Worm (Caenorhabditis elegans) whole organism, mixed stage, embryonic: ENCODE results near the gene hach-1.
A peak's percentile ranks its signal among the peaks of the same experiment; 100 is the strongest.

Source experiments
- M03D4.4 ChIP-seq: sonication (generic microtip); optimal IDR thresholded peaks from 2 replicates; lab custom pipeline; 2017; ENCODE audit warnings: mild to moderate bottlenecking, missing genetic modification characterization, missing compliant biosample characterization
- blmp-1 ChIP-seq: fragments of 150-350 bp; optimal IDR thresholded peaks from 2 replicates; lab custom pipeline; 2014; ENCODE audit warnings: missing biosample characterization, missing genetic modification characterization
- ceh-43 ChIP-seq: fragments of 200-800 bp; sonication (Bioruptor generic); optimal IDR thresholded peaks from 2 replicates; lab custom pipeline; 2018; ENCODE audit warnings: mild to moderate bottlenecking, missing genetic modification characterization, moderate library complexity, missing compliant biosample characterization
- ceh-83 ChIP-seq: fragments of 200-800 bp; sonication (Bioruptor generic); optimal IDR thresholded peaks from 2 replicates; lab custom pipeline; 2018; ENCODE audit warnings: mild to moderate bottlenecking, missing genetic modification characterization, missing compliant biosample characterization
- ces-1 ChIP-seq: fragments of 150-350 bp; optimal IDR thresholded peaks from 2 replicates; lab custom pipeline; 2014; ENCODE audit warnings: missing biosample characterization, missing genetic modification reagents, missing genetic modification characterization
- cnd-1 ChIP-seq: fragments of 200-800 bp; sonication (Bioruptor generic); optimal IDR thresholded peaks from 2 replicates; lab custom pipeline; 2018; ENCODE audit warnings: mild to moderate bottlenecking, missing genetic modification characterization, missing compliant biosample characterization
- elt-1 ChIP-seq: sonication (generic microtip); optimal IDR thresholded peaks from 2 replicates; lab custom pipeline; 2017; ENCODE audit warnings: missing genetic modification characterization, mild to moderate bottlenecking, missing compliant biosample characterization, antibody characterized with exemption, moderate library complexity, borderline replicate concordance; ENCODE audit not compliant: insufficient read depth
- elt-3 ChIP-seq: fragments of 150-350 bp; optimal IDR thresholded peaks from 2 replicates; lab custom pipeline; 2014; ENCODE audit warnings: missing biosample characterization, missing genetic modification characterization
- flh-1 ChIP-seq: fragments of 200-800 bp; sonication (Bioruptor generic); optimal IDR thresholded peaks from 2 replicates; lab custom pipeline; 2018; ENCODE audit warnings: mild to moderate bottlenecking, missing genetic modification characterization, moderate library complexity, missing compliant biosample characterization
- ham-2 ChIP-seq: fragments of 200-800 bp; sonication (Bioruptor generic); optimal IDR thresholded peaks from 2 replicates; lab custom pipeline; 2018; ENCODE audit warnings: mild to moderate bottlenecking, missing genetic modification characterization, missing compliant biosample characterization
- lin-13 ChIP-seq: fragments of 150-350 bp; optimal IDR thresholded peaks from 2 replicates; lab custom pipeline; 2014; ENCODE audit warnings: missing biosample characterization, missing genetic modification characterization
- lin-32 ChIP-seq: fragments of 200-800 bp; sonication (Bioruptor generic); optimal IDR thresholded peaks from 2 replicates; lab custom pipeline; 2018; ENCODE audit warnings: mild to moderate bottlenecking, missing genetic modification characterization, missing compliant biosample characterization
- mab-5 ChIP-seq: fragments of 150-350 bp; optimal IDR thresholded peaks from 2 replicates; lab custom pipeline; 2014; ENCODE audit warnings: missing biosample characterization, missing genetic modification characterization
- mep-1 ChIP-seq: fragments of 150-350 bp; optimal IDR thresholded peaks from 2 replicates; lab custom pipeline; 2017; ENCODE audit warnings: missing biosample characterization, missing genetic modification reagents, missing genetic modification characterization, inconsistent platforms
- mls-2 ChIP-seq: sonication (generic microtip); optimal IDR thresholded peaks from 2 replicates; lab custom pipeline; 2016; ENCODE audit warnings: mild to moderate bottlenecking, missing genetic modification characterization, moderate library complexity, missing compliant biosample characterization
- nhr-12 ChIP-seq: fragments of 150-350 bp; optimal IDR thresholded peaks from 2 replicates; lab custom pipeline; 2014; ENCODE audit warnings: missing biosample characterization, missing genetic modification characterization
- nhr-2 ChIP-seq: fragments of 150-350 bp; optimal IDR thresholded peaks from 2 replicates; lab custom pipeline; 2014; ENCODE audit warnings: missing biosample characterization, missing genetic modification characterization
- nhr-237 ChIP-seq: fragments of 150-350 bp; optimal IDR thresholded peaks from 2 replicates; lab custom pipeline; 2014; ENCODE audit warnings: missing biosample characterization, missing genetic modification characterization
- sem-2 ChIP-seq: fragments of 200-800 bp; sonication (Bioruptor generic); optimal IDR thresholded peaks from 2 replicates; lab custom pipeline; 2018; ENCODE audit warnings: mild to moderate bottlenecking, missing genetic modification characterization, missing compliant biosample characterization
- snpc-4 ChIP-seq: fragments of 150-350 bp; optimal IDR thresholded peaks from 2 replicates; lab custom pipeline; 2014; ENCODE audit warnings: missing biosample characterization, missing genetic modification characterization
- sptf-1 ChIP-seq: sonication (generic microtip); optimal IDR thresholded peaks from 2 replicates; lab custom pipeline; 2017; ENCODE audit warnings: mild to moderate bottlenecking, missing genetic modification characterization, moderate library complexity, missing compliant biosample characterization
- tbx-8 ChIP-seq: fragments of 200-800 bp; sonication (Bioruptor generic); optimal IDR thresholded peaks from 2 replicates; lab custom pipeline; 2018; ENCODE audit warnings: mild to moderate bottlenecking, missing genetic modification characterization, moderate library complexity, missing compliant biosample characterization
- unc-120 ChIP-seq: sonication (generic microtip); optimal IDR thresholded peaks from 2 replicates; lab custom pipeline; 2017; ENCODE audit warnings: missing genetic modification characterization, missing compliant biosample characterization; ENCODE audit not compliant: poor library complexity, severe bottlenecking
- unc-39 ChIP-seq: fragments of 150-350 bp; optimal IDR thresholded peaks from 2 replicates; lab custom pipeline; 2014; ENCODE audit warnings: missing biosample characterization, missing genetic modification characterization
- zip-8 ChIP-seq: fragments of 150-350 bp; optimal IDR thresholded peaks from 2 replicates; lab custom pipeline; 2014; ENCODE audit warnings: missing biosample characterization, missing genetic modification characterization
- ztf-11 ChIP-seq: fragments of 150-350 bp; optimal IDR thresholded peaks from 2 replicates; lab custom pipeline; 2014; ENCODE audit warnings: missing biosample characterization, missing genetic modification characterization

Gene hach-1

DNA sequence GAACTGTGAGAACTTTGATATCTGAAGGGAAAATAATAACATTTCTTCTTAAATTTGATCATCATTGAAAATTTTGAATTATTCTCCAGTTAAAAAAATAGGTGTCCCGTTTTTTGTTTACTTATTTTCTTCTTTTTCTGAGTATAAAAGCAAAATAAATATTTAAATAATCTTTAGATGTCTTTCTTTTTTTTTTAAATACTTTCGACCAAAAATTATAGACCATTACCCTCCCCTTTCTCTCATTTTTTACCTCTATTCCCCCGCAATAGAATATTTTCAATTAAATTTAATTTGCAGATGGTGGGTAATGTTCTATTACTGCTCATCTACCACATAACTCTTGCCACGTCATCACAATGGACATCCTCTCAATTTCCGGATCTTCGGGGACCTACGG is 18.4 kb downstream of the hach-1 start, which contains the start of gene molo-1:
TSS of gene molo-1 (plus strand) at position 301 of the 400 bp plus-strand sequence.
- TF ChIP-seq M03D4.4 (tag; lab: Kevin White, UChicago): no peak
- TF ChIP-seq lin-13 (tag; lab: Kevin White, UChicago): no peak
- no peak for TF ChIP-seq lin-32
- no peak for TF ChIP-seq mab-5 (tag; lab: Kevin White, UChicago)
- TF ChIP-seq elt-1: no peak
- no peak for TF ChIP-seq elt-3 (tag; lab: Kevin White, UChicago)
- TF ChIP-seq tbx-8 (GFP tag; lab: Kevin White, UChicago): no peak
- no peak for TF ChIP-seq ztf-11 (tag; lab: Kevin White, UChicago)
- no peak for TF ChIP-seq unc-39 (tag; lab: Kevin White, UChicago)
- TF ChIP-seq snpc-4 (tag; lab: Kevin White, UChicago): no peak
- no peak for TF ChIP-seq ces-1 (GFP tag; lab: Kevin White, UChicago)

DNA sequence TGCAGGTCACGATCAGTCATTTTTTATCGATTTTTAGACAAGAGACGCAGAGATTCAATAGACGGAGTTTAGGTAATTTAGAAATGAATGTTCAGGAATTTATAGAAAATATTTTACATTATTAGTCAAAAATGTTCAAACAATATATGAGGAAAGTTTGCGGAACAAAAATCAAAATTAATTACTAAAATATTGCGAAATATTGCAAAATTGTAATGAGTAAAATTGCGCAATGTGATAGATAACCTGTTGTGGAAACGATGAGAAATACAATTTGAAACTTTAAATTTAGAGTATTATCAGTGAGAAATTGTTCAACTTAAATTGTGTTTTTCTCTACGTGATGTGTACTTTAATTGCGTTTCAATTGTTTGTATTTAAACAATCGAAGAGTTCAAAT is 25.8 kb downstream of the hach-1 start, which contains the start of gene F56D2.5:
TSS of gene F56D2.5 (minus strand) at position 371 of the 400 bp plus-strand sequence.
- TF ChIP-seq ceh-43 (GFP tag; lab: Kevin White, UChicago) (no peak), elt-1 (no peak), mls-2 (tag; lab: Kevin White, UChicago) (no peak), M03D4.4 (tag; lab: Kevin White, UChicago) (no peak), unc-120 (tag; lab: Kevin White, UChicago) (no peak), mab-5 (tag; lab: Kevin White, UChicago) (no peak), ztf-11 (tag; lab: Kevin White, UChicago) (no peak), elt-3 (tag; lab: Kevin White, UChicago) (no peak), unc-39 (tag; lab: Kevin White, UChicago) (no peak), ceh-83 (GFP tag; lab: Kevin White, UChicago) (no peak), nhr-2 (tag; lab: Kevin White, UChicago) (no peak), sptf-1 (tag; lab: Kevin White, UChicago) (no peak), blmp-1 (tag; lab: Kevin White, UChicago) (no peak), nhr-12 (no peak), sem-2 (GFP tag; lab: Kevin White, UChicago) (no peak), ham-2 (no peak), flh-1 (GFP tag; lab: Kevin White, UChicago) (no peak), lin-13 (tag; lab: Kevin White, UChicago) (no peak), zip-8 (tag; lab: Kevin White, UChicago) (no peak)

DNA sequence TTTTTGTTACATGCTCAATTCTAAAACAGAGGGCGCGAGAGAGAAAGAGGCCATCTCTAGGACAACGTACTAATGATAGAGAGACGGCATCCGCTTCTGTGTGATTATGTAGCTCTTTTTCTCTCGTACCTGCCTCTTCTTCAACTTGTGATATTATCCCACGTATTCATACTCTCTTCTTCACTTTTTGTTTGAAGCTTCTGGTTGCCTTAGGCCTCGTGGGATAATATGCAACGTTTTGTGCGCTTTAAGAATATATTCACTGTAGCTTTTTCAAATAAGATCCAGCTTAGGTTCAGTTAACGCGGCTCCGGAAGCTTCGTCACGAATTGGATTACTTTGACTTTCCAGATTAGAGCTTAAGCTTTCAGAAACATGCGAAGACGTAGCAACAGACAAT is 27.5 kb downstream of the hach-1 start, which contains the start of the genes F56D2.8 and uev-2:
TSS of gene F56D2.8 (minus strand) at position 101 of the 400 bp plus-strand sequence.
TSS of gene uev-2 (plus strand) at position 360 of the 400 bp plus-strand sequence.
- TF ChIP-seq nhr-237 (tag; lab: Kevin White, UChicago) (no peak), mep-1 (tag; lab: Kevin White, UChicago) (no peak), M03D4.4 (tag; lab: Kevin White, UChicago) (no peak), lin-13 (tag; lab: Kevin White, UChicago) (no peak), snpc-4 (tag; lab: Kevin White, UChicago) (no peak), nhr-2 (tag; lab: Kevin White, UChicago) (no peak), zip-8 (tag; lab: Kevin White, UChicago) (no peak), blmp-1 (tag; lab: Kevin White, UChicago) (no peak)
- TF ChIP-seq, all 35 proteins: peak for 0

DNA sequence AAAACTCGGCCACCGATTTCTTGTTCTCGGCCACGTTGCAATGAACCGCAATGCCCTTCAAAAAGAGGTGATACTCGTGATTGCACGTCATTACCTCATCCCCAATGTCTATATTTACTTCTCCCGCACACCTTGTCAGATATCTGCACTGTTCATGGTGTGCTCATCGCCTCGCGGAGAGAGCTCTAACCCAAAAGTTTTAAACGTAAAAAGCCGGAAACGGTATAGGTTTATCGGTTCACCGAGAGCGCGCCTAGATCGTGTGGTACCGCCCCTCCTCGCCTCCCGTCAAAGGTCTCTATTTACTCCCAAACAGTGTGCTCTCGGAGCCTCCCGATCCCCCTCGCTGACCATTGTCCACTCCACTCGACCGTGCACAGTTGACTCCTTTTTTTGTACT is 29.4 kb downstream of the hach-1 start, which contains the start of gene F56D2.3:
TSS of gene F56D2.3 (plus strand) at position 301 of the 400 bp plus-strand sequence.
- no peak for TF ChIP-seq sptf-1 (tag; lab: Kevin White, UChicago)
- no peak for TF ChIP-seq M03D4.4 (tag; lab: Kevin White, UChicago)
- TF ChIP-seq mls-2 (tag; lab: Kevin White, UChicago): no peak
- TF ChIP-seq blmp-1 (tag; lab: Kevin White, UChicago): no peak
- TF ChIP-seq nhr-12: no peak
- TF ChIP-seq lin-32: no peak
- TF ChIP-seq cnd-1 (tag; lab: Kevin White, UChicago): peak; percentile 5

DNA sequence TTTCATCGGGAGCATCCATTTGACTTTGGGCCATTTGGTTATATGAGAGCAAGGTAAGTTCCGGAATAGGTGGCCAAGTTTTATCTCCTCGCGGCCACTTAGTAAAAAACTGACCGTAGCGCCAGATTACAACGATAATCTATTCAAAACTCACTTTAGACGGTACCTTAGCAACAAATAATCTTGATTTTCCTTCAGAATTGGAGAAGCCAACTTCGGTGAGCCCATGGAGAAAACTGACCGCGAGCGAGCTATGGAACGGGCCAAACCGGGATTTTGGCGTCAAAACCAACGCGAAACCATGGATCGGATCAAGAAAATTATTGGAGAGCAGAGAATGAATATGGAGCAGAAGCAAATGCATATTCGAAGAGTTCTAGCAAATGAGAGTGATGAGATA is 30.5 kb downstream of the hach-1 start:
- TF ChIP-seq ceh-43 (GFP tag; lab: Kevin White, UChicago) (no peak), M03D4.4 (tag; lab: Kevin White, UChicago) (no peak), ztf-11 (tag; lab: Kevin White, UChicago) (no peak), ces-1 (GFP tag; lab: Kevin White, UChicago) (no peak)

DNA sequence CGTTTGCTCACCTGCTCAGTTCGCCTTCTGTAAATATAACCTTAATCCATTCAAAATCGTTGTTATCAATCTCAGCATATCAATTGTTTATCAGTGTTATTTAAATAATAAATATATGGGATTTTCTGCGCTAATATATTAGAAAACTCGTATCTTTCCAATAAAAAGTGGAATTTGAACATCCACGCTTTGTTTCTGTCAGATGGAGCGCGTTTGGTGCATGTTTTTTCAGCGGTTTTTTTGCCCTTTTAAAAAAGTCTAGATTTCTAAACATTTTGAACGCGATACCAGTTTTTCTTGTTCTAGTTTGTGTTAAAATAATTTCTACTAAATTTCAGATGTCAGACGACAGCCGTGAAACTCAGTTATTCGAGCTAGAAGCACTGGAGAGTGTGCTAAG is 31.7 kb downstream of the hach-1 start, which contains the start of gene F56D2.2:
TSS of gene F56D2.2 (plus strand) at position 339 of the 400 bp plus-strand sequence.
- TF ChIP-seq ham-2 (no peak), mep-1 (tag; lab: Kevin White, UChicago) (peak; percentile 37), nhr-2 (tag; lab: Kevin White, UChicago) (peak; percentile 1)
